Fruit fly (Drosophila melanogaster) whole organism, embryonic: ENCODE measurements around the gene Adgf-D.

Source experiments
- Atf-2 ChIP-seq: fragments of 200-800 bp; sonication (Bioruptor generic); optimal IDR thresholded peaks from 2 replicates; lab custom pipeline; 2016; ENCODE audit warnings: missing biosample characterization, missing genetic modification characterization
- Bgb ChIP-seq: fragments of 200-800 bp; sonication (Bioruptor generic); IDR thresholded peaks from 2 replicates; pipeline ENCODE4 v1.3.6; 2022; ENCODE audit warnings: missing biosample characterization, missing genetic modification characterization; ENCODE audit not compliant: partially characterized antibody
- CG11696 ChIP-seq: fragments of 200-800 bp; sonication (Bioruptor generic); IDR thresholded peaks from 2 replicates; pipeline ENCODE4 v1.3.6; 2022; ENCODE audit warnings: missing biosample characterization, missing genetic modification characterization
- CG12071 ChIP-seq: fragments of 200-800 bp; sonication (Bioruptor generic); optimal IDR thresholded peaks from 3 replicates; lab custom pipeline; 2018; ENCODE audit warnings: missing biosample characterization, mild to moderate bottlenecking, missing genetic modification characterization
- CG12744 ChIP-seq: fragments of 200-800 bp; sonication (Bioruptor generic); optimal IDR thresholded peaks from 2 replicates; lab custom pipeline; 2016; ENCODE audit warnings: missing biosample characterization, missing genetic modification characterization
- CG15011 ChIP-seq: fragments of 200-800 bp; sonication (Bioruptor generic); optimal IDR thresholded peaks from 3 replicates; lab custom pipeline; 2018; ENCODE audit warnings: missing biosample characterization, mild to moderate bottlenecking, missing genetic modification characterization
- CG15073 ChIP-seq: fragments of 200-800 bp; sonication (Bioruptor generic); optimal IDR thresholded peaks from 2 replicates; lab custom pipeline; 2016; ENCODE audit warnings: missing biosample characterization, missing genetic modification characterization
- CG1832 ChIP-seq: fragments of 200-800 bp; sonication (Bioruptor generic); optimal IDR thresholded peaks from 2 replicates; lab custom pipeline; 2017; ENCODE audit warnings: missing biosample characterization, mild to moderate bottlenecking, missing genetic modification characterization, inconsistent platforms
- CG18764 ChIP-seq: fragments of 200-800 bp; sonication (Bioruptor generic); optimal IDR thresholded peaks from 3 replicates; lab custom pipeline; 2016; ENCODE audit warnings: missing biosample characterization, missing genetic modification characterization
- CG2129 ChIP-seq: fragments of 200-800 bp; sonication (Bioruptor generic); IDR thresholded peaks from 2 replicates; pipeline ENCODE4 v1.3.6; 2022; ENCODE audit warnings: missing biosample characterization, missing genetic modification characterization; ENCODE audit not compliant: partially characterized antibody
- CG30020 ChIP-seq: fragments of 200-800 bp; optimal IDR thresholded peaks from 2 replicates; lab custom pipeline; 2019; ENCODE audit warnings: missing biosample characterization, mild to moderate bottlenecking, missing genetic modification characterization, moderate library complexity
- CG32767 ChIP-seq: fragments of 200-800 bp; sonication (Bioruptor generic); IDR thresholded peaks from 2 replicates; pipeline ENCODE4 v1.3.6; 2022; ENCODE audit warnings: missing biosample characterization, missing genetic modification characterization
- CG34224 ChIP-seq: fragments of 200-800 bp; sonication (Bioruptor generic); IDR thresholded peaks from 3 replicates; pipeline ENCODE4 v1.3.6; 2022; ENCODE audit warnings: missing biosample characterization, missing genetic modification characterization; ENCODE audit not compliant: partially characterized antibody
- CG3726 ChIP-seq: fragments of 200-800 bp; sonication (Bioruptor generic); IDR thresholded peaks from 3 replicates; pipeline ENCODE4, ENCODE4 v1.3.6; 2022; ENCODE audit warnings: missing biosample characterization, missing genetic modification characterization
- CG42726 ChIP-seq: fragments of 200-800 bp; sonication (Bioruptor generic); IDR thresholded peaks from 2 replicates; pipeline ENCODE4 v1.3.6; 2022; ENCODE audit warnings: missing biosample characterization, missing genetic modification characterization; ENCODE audit not compliant: partially characterized antibody
- CG4282 ChIP-seq: fragments of 200-800 bp; sonication (Bioruptor generic); optimal IDR thresholded peaks from 2 replicates; lab custom pipeline; 2016; ENCODE audit warnings: missing biosample characterization, missing genetic modification characterization
- CG4360 ChIP-seq: fragments of 200-800 bp; sonication (Bioruptor generic); IDR thresholded peaks from 2 replicates; pipeline ENCODE4 v1.3.6; 2022; ENCODE audit warnings: missing biosample characterization, missing genetic modification characterization
- CG4404 ChIP-seq: fragments of 200-800 bp; sonication (Bioruptor generic); IDR thresholded peaks from 2 replicates; pipeline ENCODE4 v1.3.6; 2022; ENCODE audit warnings: missing biosample characterization, missing genetic modification characterization
- CG6654 ChIP-seq: fragments of 200-800 bp; sonication (Bioruptor generic); optimal IDR thresholded peaks from 2 replicates; lab custom pipeline; 2017; ENCODE audit warnings: missing biosample characterization, mild to moderate bottlenecking, missing genetic modification characterization
- CG6683 ChIP-seq: fragments of 200-800 bp; sonication (Bioruptor generic); optimal IDR thresholded peaks from 2 replicates; lab custom pipeline; 2017; ENCODE audit warnings: missing biosample characterization, mild to moderate bottlenecking, missing genetic modification characterization, missing genetic modification reagents
- CG6813 ChIP-seq: fragments of 200-800 bp; sonication (Bioruptor generic); optimal IDR thresholded peaks from 2 replicates; lab custom pipeline; 2017; ENCODE audit warnings: missing biosample characterization, missing genetic modification characterization, mild to moderate bottlenecking, moderate library complexity, missing genetic modification reagents
- CG7987 ChIP-seq: fragments of 200-800 bp; sonication (Bioruptor generic); optimal IDR thresholded peaks from 2 replicates; lab custom pipeline; 2018; ENCODE audit warnings: missing biosample characterization, mild to moderate bottlenecking, missing genetic modification characterization, moderate library complexity
- CG8290 ChIP-seq, 3 experiments: fragments of 200-800 bp; sonication (Bioruptor generic); optimal IDR thresholded peaks; 2 replicates each; lab custom pipeline; 2016 to 2019; ENCODE audit warnings: missing biosample characterization in 3 of 3, missing genetic modification characterization in 3 of 3, mild to moderate bottlenecking in 2 of 3, moderate library complexity in 1 of 3
- CG8478 ChIP-seq: fragments of >200 bp; optimal IDR thresholded peaks from 2 replicates; lab custom pipeline; 2018
- CG9215 ChIP-seq: fragments of 200-800 bp; sonication (Bioruptor generic); IDR thresholded peaks from 2 replicates; pipeline ENCODE4 v1.3.6; 2022; ENCODE audit warnings: missing biosample characterization, missing genetic modification characterization
- CG9437 ChIP-seq: fragments of 200-800 bp; sonication (Bioruptor generic); optimal IDR thresholded peaks from 2 replicates; lab custom pipeline; 2018; ENCODE audit warnings: missing biosample characterization, mild to moderate bottlenecking, missing genetic modification characterization
- HmgD ChIP-seq: fragments of 200-800 bp; sonication (Bioruptor generic); optimal IDR thresholded peaks from 3 replicates; lab custom pipeline; 2016; ENCODE audit warnings: missing biosample characterization, missing genetic modification characterization
- Lim3 ChIP-seq: fragments of 200-800 bp; sonication (Bioruptor generic); IDR thresholded peaks from 2 replicates; pipeline ENCODE4 v1.3.6; 2022; ENCODE audit warnings: missing biosample characterization, missing genetic modification characterization
- MBD-R2 ChIP-seq: fragments of 200-800 bp; sonication (Bioruptor generic); IDR thresholded peaks from 2 replicates; pipeline ENCODE4 v1.3.6; 2022; ENCODE audit warnings: missing biosample characterization, missing genetic modification characterization
- TFAM ChIP-seq: fragments of 200-800 bp; sonication (Bioruptor generic); optimal IDR thresholded peaks from 2 replicates; lab custom pipeline; 2017; ENCODE audit warnings: missing biosample characterization, missing genetic modification characterization, inconsistent platforms
- Taf1 ChIP-seq: fragments of 200-800 bp; sonication (Bioruptor generic); IDR thresholded peaks from 2 replicates; pipeline ENCODE4 v1.3.6; 2022; ENCODE audit warnings: missing biosample characterization, missing genetic modification characterization
- Xrp1 ChIP-seq: fragments of 200-800 bp; sonication (Bioruptor generic); IDR thresholded peaks from 2 replicates; pipeline ENCODE4 v1.3.6; 2022; ENCODE audit warnings: missing biosample characterization, missing genetic modification characterization
- YL-1 ChIP-seq: fragments of 200-800 bp; sonication (Bioruptor generic); optimal IDR thresholded peaks from 3 replicates; lab custom pipeline; 2017; ENCODE audit warnings: missing biosample characterization, mild to moderate bottlenecking, missing genetic modification characterization
- ac ChIP-seq: fragments of 200-800 bp; sonication (Bioruptor generic); optimal IDR thresholded peaks from 3 replicates; lab custom pipeline; 2017; ENCODE audit warnings: missing biosample characterization, mild to moderate bottlenecking, missing genetic modification characterization
- az2 ChIP-seq: fragments of 200-800 bp; sonication (Bioruptor generic); optimal IDR thresholded peaks from 3 replicates; lab custom pipeline; 2016; ENCODE audit warnings: missing biosample characterization, missing genetic modification characterization
- chm ChIP-seq: fragments of 200-800 bp; sonication (Bioruptor generic); IDR thresholded peaks from 2 replicates; pipeline ENCODE4 v1.3.6; 2022; ENCODE audit warnings: missing biosample characterization, missing genetic modification characterization
- dmrt11E ChIP-seq: fragments of 200-800 bp; sonication (Bioruptor generic); optimal IDR thresholded peaks from 3 replicates; lab custom pipeline; 2018; ENCODE audit warnings: missing biosample characterization, mild to moderate bottlenecking, missing genetic modification characterization, moderate library complexity
- grn ChIP-seq: fragments of 200-800 bp; sonication (Bioruptor generic); optimal IDR thresholded peaks from 3 replicates; lab custom pipeline; 2017; ENCODE audit warnings: missing biosample characterization, missing genetic modification characterization
- ham ChIP-seq: fragments of 200-800 bp; sonication (Bioruptor generic); IDR thresholded peaks from 2 replicates; pipeline ENCODE4 v1.3.6; 2022; ENCODE audit warnings: missing biosample characterization, missing genetic modification characterization
- nom ChIP-seq: fragments of 200-800 bp; sonication (Bioruptor generic); optimal IDR thresholded peaks from 2 replicates; lab custom pipeline; 2017; ENCODE audit warnings: missing biosample characterization, missing genetic modification characterization, mild to moderate bottlenecking, moderate library complexity, missing genetic modification reagents
- psq ChIP-seq: fragments of 200-800 bp; sonication (Bioruptor generic); optimal IDR thresholded peaks from 2 replicates; lab custom pipeline; 2017; ENCODE audit warnings: missing biosample characterization, missing genetic modification characterization
- pum ChIP-seq: fragments of 200-800 bp; sonication (Bioruptor generic); optimal IDR thresholded peaks from 2 replicates; lab custom pipeline; 2016; ENCODE audit warnings: missing biosample characterization, missing genetic modification characterization
- ro ChIP-seq: fragments of 200-800 bp; sonication (Bioruptor generic); IDR thresholded peaks from 2 replicates; pipeline ENCODE4 v1.3.6; 2022; ENCODE audit warnings: missing biosample characterization, missing genetic modification characterization
- scrt ChIP-seq: fragments of 200-800 bp; sonication (Bioruptor generic); optimal IDR thresholded peaks from 2 replicates; lab custom pipeline; 2018; ENCODE audit warnings: missing biosample characterization, mild to moderate bottlenecking, missing genetic modification characterization, moderate library complexity
- sd ChIP-seq: fragments of 200-800 bp; sonication (Bioruptor generic); optimal IDR thresholded peaks from 3 replicates; lab custom pipeline; 2018; ENCODE audit warnings: missing biosample characterization, mild to moderate bottlenecking, missing genetic modification characterization, moderate library complexity
- sens ChIP-seq: fragments of 200-800 bp; sonication (Bioruptor generic); peaks from one replicate; lab custom pipeline; 2016; ENCODE audit warnings: missing biosample characterization, missing genetic modification characterization
- sug ChIP-seq: fragments of 200-800 bp; optimal IDR thresholded peaks from 2 replicates; lab custom pipeline; 2019; ENCODE audit warnings: missing biosample characterization, mild to moderate bottlenecking, missing genetic modification characterization, moderate library complexity
- tio ChIP-seq: fragments of 200-800 bp; sonication (Bioruptor generic); optimal IDR thresholded peaks from 2 replicates; lab custom pipeline; 2017; ENCODE audit warnings: missing biosample characterization, missing genetic modification characterization, inconsistent platforms
- vvl ChIP-seq: fragments of 200-800 bp; sonication (Bioruptor generic); IDR thresholded peaks from 2 replicates; pipeline ENCODE4 v1.3.6; 2022; ENCODE audit warnings: missing biosample characterization, missing genetic modification characterization

The Adgf-D gene

DNA sequence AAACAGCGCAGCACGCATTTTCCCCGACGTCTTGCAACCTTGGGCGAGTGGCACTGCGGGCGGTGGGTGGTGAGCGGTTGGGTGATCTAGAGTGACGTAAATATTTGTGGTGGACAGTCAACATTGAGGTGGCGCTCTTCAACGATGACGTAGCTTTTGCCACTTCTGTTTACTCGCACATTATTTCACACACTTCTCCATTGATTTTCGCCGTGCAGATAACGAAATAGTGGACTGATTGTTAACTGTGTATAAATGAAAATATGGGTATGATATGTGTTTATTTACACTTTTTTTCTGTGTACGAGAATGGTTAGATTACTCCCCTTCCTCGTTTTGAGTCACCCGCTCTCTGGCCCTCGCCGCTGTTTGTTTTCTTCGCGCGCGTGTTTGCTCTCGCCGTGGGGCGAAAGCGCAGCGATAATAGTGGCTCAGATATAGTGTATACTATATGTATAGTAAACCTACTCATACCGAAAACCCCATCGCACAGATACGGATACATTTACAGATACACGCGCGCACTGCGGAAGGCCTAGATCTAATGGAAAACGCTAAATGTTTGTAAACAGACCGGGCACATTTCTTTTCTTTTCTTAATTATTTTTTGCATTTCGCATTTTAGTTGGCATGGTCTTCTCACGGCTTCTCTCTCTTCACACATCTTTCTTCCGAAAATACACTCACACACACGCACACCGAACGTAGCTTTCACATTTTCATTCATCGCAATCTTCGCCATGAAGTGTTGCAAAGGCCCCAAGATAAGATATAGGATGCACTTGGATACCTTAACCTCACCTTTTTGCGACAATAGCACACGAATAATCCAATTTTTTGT is 18.6 kb downstream of the Adgf-D start, which contains the start of gene omd (continued):
- 0 out of 2 replicates have a peak, but pooled peaks have one; percentile 15 for TF ChIP-seq Bgb (GFP tag; lab: Robert Waterston, UW)
- no peak for TF ChIP-seq CG8478
- TF ChIP-seq CG3726: no peak
- peak; percentile 44 for TF ChIP-seq CG18764
- TF ChIP-seq sens (GFP tag; lab: Kevin White, UChicago): peak; percentile 94
- TF ChIP-seq CG4360 (GFP tag; lab: Robert Waterston, UW): peak; percentile 62
- TF ChIP-seq sd (tag; lab: Kevin White, UChicago): no peak
- no peak for TF ChIP-seq CG8290 (GFP tag; optimal IDR thresholded peaks at IDR 0.05; lab: Kevin White, UChicago)
- TF ChIP-seq CG8290 (tag; optimal IDR thresholded peaks at IDR 0.05; lab: Kevin White, UChicago): peak in 1 of 2 experiments; percentile 51
- TF ChIP-seq CG4404: no peak
- peak; percentile 84 for TF ChIP-seq CG7987
- no peak for TF ChIP-seq CG1832 (GFP tag; lab: Kevin White, UChicago)
- peak; percentile 23 for TF ChIP-seq pum (GFP tag; lab: Kevin White, UChicago)
- peak; percentile 70 for TF ChIP-seq CG15011 (GFP tag; lab: Kevin White, UChicago)
- peak; percentile 74 for TF ChIP-seq CG6683 (GFP tag; lab: Kevin White, UChicago)
- no peak for TF ChIP-seq CG42726 (GFP tag; lab: Robert Waterston, UW)
- TF ChIP-seq CG2129 (GFP tag; lab: Robert Waterston, UW): no peak
- peak; percentile 8 for TF ChIP-seq CG6654 (GFP tag; lab: Kevin White, UChicago)
- no peak for TF ChIP-seq CG11696 (GFP tag; lab: Robert Waterston, UW)
- peak; percentile 95 for TF ChIP-seq sug (tag; lab: Kevin White, UChicago)
- TF ChIP-seq ham (GFP tag; lab: Robert Waterston, UW): no peak; the same call in 1 of the 2 replicates
- TF ChIP-seq nom (GFP tag; lab: Kevin White, UChicago): no peak
- TF ChIP-seq scrt: no peak
- no peak for TF ChIP-seq az2 (GFP tag; lab: Kevin White, UChicago)
- no peak for TF ChIP-seq CG30020
- TF ChIP-seq CG12744: peak; percentile 14
- TF ChIP-seq ac (GFP tag; lab: Kevin White, UChicago): peak; percentile 74
- peak; percentile 37; the same call in 1 of the 2 replicates for TF ChIP-seq MBD-R2 (GFP tag; lab: Robert Waterston, UW)
- peak; percentile 64 for TF ChIP-seq dmrt11E (tag; lab: Kevin White, UChicago)
- peak; percentile 56 for TF ChIP-seq YL-1 (GFP tag; lab: Kevin White, UChicago)
- peak; percentile 64 for TF ChIP-seq vvl (GFP tag; lab: Robert Waterston, UW)
- TF ChIP-seq ro (GFP tag; lab: Robert Waterston, UW): no peak
- no peak for TF ChIP-seq CG9437
- TF ChIP-seq CG15073 (GFP tag; lab: Kevin White, UChicago): no peak
- TF ChIP-seq grn (GFP tag; lab: Kevin White, UChicago): peak; percentile 81
- peak; percentile 61 for TF ChIP-seq psq
- peak; percentile 52; the same call in 1 of the 2 replicates for TF ChIP-seq chm (GFP tag; lab: Robert Waterston, UW)
- TF ChIP-seq HmgD (GFP tag; lab: Kevin White, UChicago): peak; percentile 9
- TF ChIP-seq TFAM (GFP tag; lab: Kevin White, UChicago): peak; percentile 8
- peak; percentile 54 for TF ChIP-seq Taf1 (GFP tag; lab: Robert Waterston, UW)
- TF ChIP-seq CG6813 (GFP tag; lab: Kevin White, UChicago): peak; percentile 85
- TF ChIP-seq CG9215 (GFP tag; lab: Robert Waterston, UW): no peak
- no peak for TF ChIP-seq CG34224
- TF ChIP-seq Lim3 (GFP tag; lab: Robert Waterston, UW): no peak
- TF ChIP-seq tio (GFP tag; lab: Kevin White, UChicago): no peak
- TF ChIP-seq Atf-2: peak; percentile 45
- no peak for TF ChIP-seq CG12071 (GFP tag; lab: Kevin White, UChicago)
- peak; percentile 81 for TF ChIP-seq Xrp1 (GFP tag; lab: Robert Waterston, UW)
- no peak for TF ChIP-seq CG4282 (GFP tag; lab: Kevin White, UChicago)
- TF ChIP-seq CG32767 (GFP tag; lab: Robert Waterston, UW): peak; percentile 47; the same call in 1 of the 2 replicates
